Worm (Caenorhabditis elegans) whole organism, early embryonic: Measurements from ENCODE around the gene srsy-1.
"Not testable (repeated sequence)": the region's sequence is repeated elsewhere in the genome, so short reads cannot be mapped to it uniquely, and the experiment has no call there.

Experiments used
- B0310.2 ChIP-seq: sonication (generic microtip); optimal IDR thresholded peaks from 2 replicates; lab custom pipeline; 2016; ENCODE audit warnings: mild to moderate bottlenecking, missing genetic modification characterization, missing compliant biosample characterization
- F13C5.2 ChIP-seq: sonication (generic microtip); optimal IDR thresholded peaks from 2 replicates; lab custom pipeline; 2017; ENCODE audit warnings: mild to moderate bottlenecking, missing genetic modification characterization, inconsistent platforms, missing compliant biosample characterization
- aly-1 ChIP-seq: sonication (generic microtip); optimal IDR thresholded peaks from 2 replicates; lab custom pipeline; 2016; ENCODE audit warnings: missing genetic modification characterization, missing compliant biosample characterization
- ama-1 ChIP-seq: fragments of 150-350 bp; optimal IDR thresholded peaks from 2 replicates; lab custom pipeline; 2014
- ceh-13 ChIP-seq: fragments of 200-800 bp; sonication (Bioruptor generic); optimal IDR thresholded peaks from 2 replicates; lab custom pipeline; 2018; ENCODE audit warnings: mild to moderate bottlenecking, missing genetic modification characterization, missing compliant biosample characterization
- ceh-36 ChIP-seq: sonication (generic microtip); optimal IDR thresholded peaks from 2 replicates; lab custom pipeline; 2016; ENCODE audit warnings: missing genetic modification characterization, inconsistent platforms, missing compliant biosample characterization
- ets-7 ChIP-seq: sonication (generic microtip); optimal IDR thresholded peaks from 2 replicates; lab custom pipeline; 2016; ENCODE audit warnings: missing genotype, missing genetic modification characterization, missing compliant biosample characterization
- flt-1 ChIP-seq: fragments of 200-800 bp; sonication (Bioruptor generic); IDR thresholded peaks from 2 replicates; pipeline ENCODE4 v1.3.6; 2022; ENCODE audit warnings: missing genetic modification characterization, missing compliant biosample characterization
- hmbx-1 ChIP-seq: sonication (generic microtip); optimal IDR thresholded peaks from 2 replicates; lab custom pipeline; 2016; ENCODE audit warnings: mild to moderate bottlenecking, missing genetic modification characterization, missing compliant biosample characterization
- hmg-4 ChIP-seq: fragments of 200-800 bp; sonication (Bioruptor generic); optimal IDR thresholded peaks from 2 replicates; lab custom pipeline; 2018; ENCODE audit warnings: mild to moderate bottlenecking, missing genetic modification characterization, missing compliant biosample characterization
- hnd-1 ChIP-seq: sonication (generic microtip); optimal IDR thresholded peaks from 2 replicates; lab custom pipeline; 2016; ENCODE audit warnings: missing genetic modification characterization, missing compliant biosample characterization
- pes-1 ChIP-seq: fragments of 200-800 bp; sonication (Bioruptor generic); IDR thresholded peaks from 2 replicates; pipeline ENCODE4 v1.3.6; 2022; ENCODE audit warnings: missing genetic modification reagents, missing genetic modification characterization, missing compliant biosample characterization
- scrt-1 ChIP-seq: fragments of 200-800 bp; sonication (Bioruptor generic); IDR thresholded peaks from 2 replicates; pipeline ENCODE4 v1.3.6; 2022; ENCODE audit warnings: missing genetic modification characterization, missing compliant biosample characterization
- sea-1 ChIP-seq: fragments of 200-800 bp; sonication (Bioruptor generic); conservative IDR thresholded peaks from 2 replicates; pipeline ENCODE4 v1.3.6; 2022; ENCODE audit warnings: missing genetic modification characterization, missing compliant biosample characterization
- tbx-11 ChIP-seq: fragments of 200-800 bp; sonication (Bioruptor generic); IDR thresholded peaks from 2 replicates; pipeline ENCODE4 v1.3.6; 2022; ENCODE audit warnings: missing genetic modification characterization, missing compliant biosample characterization
- tbx-37 ChIP-seq: fragments of 200-800 bp; sonication (Bioruptor generic); conservative IDR thresholded peaks from 2 replicates; pipeline ENCODE4 v1.3.6; 2022; ENCODE audit warnings: missing genetic modification reagents, missing genetic modification characterization, missing compliant biosample characterization
- tra-4 ChIP-seq: sonication (generic microtip); optimal IDR thresholded peaks from 2 replicates; lab custom pipeline; 2017; ENCODE audit warnings: missing genetic modification characterization, missing compliant biosample characterization

srsy-1 gene

DNA sequence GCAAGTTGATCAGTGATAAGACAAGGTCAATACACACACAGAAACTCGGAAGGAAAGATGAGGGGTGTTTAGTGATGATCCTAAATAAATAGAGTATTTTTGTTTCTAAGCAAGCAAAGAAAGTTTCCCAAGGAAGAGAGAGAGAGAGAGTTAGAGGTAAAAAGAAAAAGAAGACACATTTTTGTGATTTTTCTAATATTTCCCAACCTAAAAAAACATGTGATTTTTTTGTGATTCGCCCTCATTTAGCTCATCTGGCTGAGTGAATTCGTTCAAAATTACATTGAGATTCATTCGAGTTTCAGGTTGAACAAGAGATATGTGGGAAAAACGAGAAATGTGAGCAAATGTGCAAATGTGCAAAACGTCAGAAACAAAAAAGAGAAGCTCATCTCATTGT is 35.0 kb downstream of the srsy-1 start, which contains the start of gene srb-16:
srb-16 (minus strand) TSS at position 101 of the 400 bp plus-strand sequence.
- TF ChIP-seq ets-7 (tag; lab: Kevin White, UChicago) (no peak), F13C5.2 (tag; lab: Kevin White, UChicago) (no peak), B0310.2 (tag; lab: Kevin White, UChicago) (no peak), hnd-1 (tag; lab: Kevin White, UChicago) (no peak), ceh-36 (tag; lab: Kevin White, UChicago) (no peak), tbx-11 (GFP tag; lab: Robert Waterston, UW) (no peak), pes-1 (GFP tag; lab: Robert Waterston, UW) (no peak), scrt-1 (GFP tag; lab: Robert Waterston, UW) (no peak), aly-1 (tag; lab: Kevin White, UChicago) (no peak), sea-1 (GFP tag; lab: Robert Waterston, UW) (no peak), flt-1 (GFP tag; lab: Robert Waterston, UW) (no peak), tbx-37 (GFP tag; lab: Robert Waterston, UW) (no peak)

DNA sequence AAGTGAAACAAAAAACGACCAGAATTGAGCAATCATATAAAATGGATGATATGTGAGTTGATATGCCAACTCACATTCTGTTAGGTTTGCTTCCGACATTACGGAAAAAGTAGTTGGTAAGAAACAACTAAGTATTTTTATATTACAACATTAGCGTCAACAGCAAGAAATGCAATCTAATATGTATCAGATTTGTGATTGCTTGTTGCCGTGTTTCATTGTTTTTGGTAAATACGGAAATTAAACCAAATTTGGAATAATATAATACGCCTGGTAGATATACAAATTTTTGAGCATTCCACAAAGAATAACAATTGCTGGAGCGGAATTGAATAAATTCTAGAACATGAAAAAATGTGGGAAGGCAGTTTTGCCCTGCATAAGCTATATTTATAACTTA is 38.7 kb downstream of the srsy-1 start, which contains the start of gene srb-12:
srb-12 (minus strand) TSS at position 101 of the 400 bp plus-strand sequence.
- TF ChIP-seq sea-1 (GFP tag; lab: Robert Waterston, UW) (no peak), flt-1 (GFP tag; lab: Robert Waterston, UW) (no peak), ama-1 (lab: Kevin White, UChicago) (no peak), pes-1 (GFP tag; lab: Robert Waterston, UW) (no peak), F13C5.2 (tag; lab: Kevin White, UChicago) (no peak), tbx-11 (GFP tag; lab: Robert Waterston, UW) (no peak), ceh-36 (tag; lab: Kevin White, UChicago) (no peak), B0310.2 (tag; lab: Kevin White, UChicago) (no peak), tra-4 (tag; lab: Kevin White, UChicago) (no peak), hmbx-1 (no peak), scrt-1 (GFP tag; lab: Robert Waterston, UW) (no peak), tbx-37 (GFP tag; lab: Robert Waterston, UW) (no peak), hmg-4 (no peak), ets-7 (tag; lab: Kevin White, UChicago) (no peak), aly-1 (tag; lab: Kevin White, UChicago) (no peak), ceh-13 (no peak), hnd-1 (tag; lab: Kevin White, UChicago) (no peak)

DNA sequence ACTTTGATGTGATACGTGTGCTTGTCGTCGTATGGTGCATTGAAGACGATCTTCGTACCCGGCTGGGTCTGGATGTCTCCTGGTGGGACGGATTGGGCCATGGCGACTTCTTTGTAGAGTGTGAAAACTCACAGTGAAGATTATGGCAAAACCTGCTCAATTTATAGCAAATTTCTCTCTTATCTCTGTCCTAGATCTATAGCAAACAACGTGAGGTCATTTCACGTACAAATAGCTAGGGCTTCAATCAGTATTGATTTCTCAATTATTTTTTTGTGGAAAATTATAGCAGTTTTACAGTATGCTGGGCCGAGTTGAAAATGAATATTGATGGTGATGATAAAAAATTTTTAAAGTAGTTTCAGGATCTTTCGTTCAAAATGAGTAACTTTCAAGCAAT is 41.1 kb downstream of the srsy-1 start, which contains the start of gene msp-45:
msp-45 (minus strand) TSS at position 101 of the 400 bp plus-strand sequence.
- no peak for TF ChIP-seq tbx-37 (GFP tag; lab: Robert Waterston, UW)
- no peak for TF ChIP-seq ama-1 (lab: Kevin White, UChicago)
- TF ChIP-seq B0310.2 (tag; lab: Kevin White, UChicago): no peak
- TF ChIP-seq tbx-11 (GFP tag; lab: Robert Waterston, UW): no peak
- no peak for TF ChIP-seq pes-1 (GFP tag; lab: Robert Waterston, UW)
- no peak for TF ChIP-seq tra-4 (tag; lab: Kevin White, UChicago)
- no peak for TF ChIP-seq scrt-1 (GFP tag; lab: Robert Waterston, UW)
- no peak for TF ChIP-seq flt-1 (GFP tag; lab: Robert Waterston, UW)
- TF ChIP-seq aly-1 (tag; lab: Kevin White, UChicago): no peak
- no peak for TF ChIP-seq ceh-36 (tag; lab: Kevin White, UChicago)
- no peak for TF ChIP-seq sea-1 (GFP tag; lab: Robert Waterston, UW)
- no peak for TF ChIP-seq hmbx-1
- no peak for TF ChIP-seq hnd-1 (tag; lab: Kevin White, UChicago)
- TF ChIP-seq F13C5.2 (tag; lab: Kevin White, UChicago): no peak
- no peak for TF ChIP-seq ets-7 (tag; lab: Kevin White, UChicago)
- TF ChIP-seq ceh-13: no peak

DNA sequence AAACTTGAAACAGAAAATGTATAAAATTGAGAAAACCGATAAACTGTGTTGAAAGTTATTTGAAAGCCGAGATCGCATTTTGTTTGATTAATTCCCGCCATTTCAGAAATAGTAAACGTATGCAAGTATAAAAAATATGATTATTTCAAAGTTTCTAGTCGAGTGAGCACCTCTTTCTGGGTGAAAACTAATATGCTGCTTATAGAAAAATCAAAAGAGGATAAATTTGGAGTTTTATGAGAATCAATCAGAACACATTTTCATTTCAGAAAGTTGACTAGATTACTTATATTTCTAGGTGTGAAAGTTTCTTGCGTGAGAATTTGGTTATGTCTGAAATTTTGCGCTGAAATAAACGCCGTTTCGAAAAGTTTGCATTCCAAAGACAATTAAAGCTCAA is 41.7 kb downstream of the srsy-1 start, which contains the start of gene srb-13:
srb-13 (minus strand) TSS at position 101 of the 400 bp plus-strand sequence.
- TF ChIP-seq ceh-13 (no peak), pes-1 (GFP tag; lab: Robert Waterston, UW) (no peak), ets-7 (tag; lab: Kevin White, UChicago) (no peak), tbx-11 (GFP tag; lab: Robert Waterston, UW) (no peak), B0310.2 (tag; lab: Kevin White, UChicago) (no peak), hmg-4 (no peak)

DNA sequence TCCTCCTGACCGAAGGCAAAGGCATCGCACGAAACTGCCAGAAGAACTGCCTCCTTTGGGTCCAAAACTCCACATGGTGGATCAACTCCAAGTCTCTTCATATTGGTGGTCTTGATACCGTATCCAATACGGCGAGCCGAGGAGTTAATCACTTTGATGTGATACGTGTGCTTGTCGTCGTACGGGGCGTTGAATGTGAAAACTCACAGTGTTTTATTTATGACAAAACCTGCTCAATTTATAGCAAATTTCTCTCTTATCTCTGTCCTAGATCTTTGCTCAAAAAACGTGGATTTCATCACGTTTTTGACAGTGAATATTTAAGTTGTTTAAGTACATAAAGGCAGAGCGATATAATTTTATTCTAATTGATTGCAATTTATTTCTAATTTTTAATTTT is 42.9 kb downstream of the srsy-1 start, which contains the start of gene F58A6.9:
F58A6.9 (minus strand) TSS at position 101 of the 400 bp plus-strand sequence.
- TF ChIP-seq tbx-37 (GFP tag; lab: Robert Waterston, UW); sea-1 (GFP tag; lab: Robert Waterston, UW); hnd-1 (tag; lab: Kevin White, UChicago): not testable (repeated sequence)

DNA sequence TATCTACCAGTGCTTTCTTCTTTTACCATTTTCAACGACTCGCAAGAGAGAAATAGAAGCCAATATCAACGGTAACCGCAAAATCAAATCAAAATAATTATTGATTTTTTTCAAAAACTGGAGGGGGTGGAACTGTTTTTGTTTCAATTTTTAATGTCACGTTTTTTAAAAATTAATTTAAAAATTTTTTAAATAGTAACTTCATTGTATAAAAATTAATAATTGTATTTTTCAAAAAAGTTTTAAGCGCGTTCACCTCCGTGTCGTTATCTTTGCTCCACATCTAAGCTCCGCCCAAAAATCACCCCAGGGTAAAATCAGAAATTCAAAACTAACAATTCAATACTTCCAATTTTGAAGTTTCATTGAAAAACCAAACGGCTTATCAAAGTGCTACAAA is 45.3 kb downstream of the srsy-1 start, which contains the start of gene C27D6.11:
C27D6.11 (minus strand) TSS at position 101 of the 400 bp plus-strand sequence.
- TF ChIP-seq ama-1 (lab: Kevin White, UChicago) (no peak), sea-1 (GFP tag; lab: Robert Waterston, UW) (no peak), B0310.2 (tag; lab: Kevin White, UChicago) (no peak), tra-4 (tag; lab: Kevin White, UChicago) (no peak), F13C5.2 (tag; lab: Kevin White, UChicago) (no peak), scrt-1 (GFP tag; lab: Robert Waterston, UW) (no peak), hmg-4 (no peak), aly-1 (tag; lab: Kevin White, UChicago) (no peak), flt-1 (GFP tag; lab: Robert Waterston, UW) (no peak), tbx-11 (GFP tag; lab: Robert Waterston, UW) (no peak)

DNA sequence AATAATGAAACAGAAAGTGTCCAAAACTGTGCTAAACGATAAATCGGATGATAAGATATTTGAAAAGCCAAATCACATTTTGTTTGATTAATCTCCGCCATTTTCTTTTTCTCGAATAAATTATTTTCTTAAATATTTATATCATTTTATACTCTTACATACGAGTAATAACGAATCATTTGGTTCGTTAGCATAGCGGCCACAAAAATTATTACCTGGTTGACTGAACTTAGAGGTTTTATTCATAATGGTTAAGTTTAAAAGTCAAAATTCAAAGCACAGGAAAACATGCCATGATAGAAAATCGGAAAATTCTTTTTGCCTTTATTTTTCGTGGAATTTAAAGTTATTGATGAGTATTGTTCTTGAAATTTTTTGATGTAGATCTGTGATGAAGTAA is 47.5 kb downstream of the srsy-1 start, which contains the start of gene srb-5:
srb-5 (minus strand) TSS at position 101 of the 400 bp plus-strand sequence.
- no peak for TF ChIP-seq aly-1 (tag; lab: Kevin White, UChicago)
